Fruit fly (Drosophila melanogaster) Kc167 (cell line): ENCODE results near the gene rst.

Source experiments
- Myc ChIP-seq: fragments of >200 bp; optimal IDR thresholded peaks from 2 replicates; lab custom pipeline; 2017; ENCODE audit warnings: missing external identifiers
- Sin3A ChIP-seq: fragments of >200 bp; optimal IDR thresholded peaks from 2 replicates; lab custom pipeline; 2018; ENCODE audit warnings: missing external identifiers
- h ChIP-seq: fragments of >200 bp; optimal IDR thresholded peaks from 3 replicates; lab custom pipeline; 2018; ENCODE audit warnings: missing external identifiers
- psq ChIP-seq: fragments of >200 bp; optimal IDR thresholded peaks from 2 replicates; lab custom pipeline; 2017; ENCODE audit warnings: missing external identifiers
- ttk ChIP-seq: sonication (Bioruptor generic); optimal IDR thresholded peaks from 2 replicates; lab custom pipeline; 2017; ENCODE audit warnings: missing external identifiers

DNA sequence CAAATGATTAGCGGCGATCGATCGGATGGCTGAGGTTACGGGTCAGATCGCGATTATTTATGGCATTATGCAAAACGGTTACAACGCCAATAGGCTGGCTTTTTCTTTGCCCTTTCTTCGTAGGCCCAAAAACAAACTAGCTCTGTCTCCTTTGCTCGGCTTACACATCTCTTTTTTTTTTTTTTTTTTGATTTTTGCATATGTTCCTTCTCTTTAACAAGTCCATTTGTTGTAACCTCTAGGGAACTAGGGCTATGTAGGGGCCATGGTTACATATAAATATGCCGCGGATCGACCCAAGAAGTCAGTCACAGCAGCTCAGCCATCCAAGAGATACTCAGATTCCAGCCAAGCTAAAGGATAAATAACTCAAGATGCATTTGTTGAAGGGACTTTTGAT, 32.5 kb downstream of the rst start, which contains the start of gene CG14421:
- TF ChIP-seq psq (lab: Kevin White, UChicago): no peak
- TF ChIP-seq Sin3A (lab: Kevin White, UChicago): no peak
- no peak for TF ChIP-seq Myc (lab: Kevin White, UChicago)
- TF ChIP-seq ttk (lab: Kevin White, UChicago): no peak
- no peak for TF ChIP-seq h
